Worm (Caenorhabditis elegans): Measurements from ENCODE around the gene cyp-25A6.
"Not testable (repeated sequence)": the region's sequence is repeated elsewhere in the genome, so short reads cannot be mapped to it uniquely, and the experiment has no call there.

DNA sequence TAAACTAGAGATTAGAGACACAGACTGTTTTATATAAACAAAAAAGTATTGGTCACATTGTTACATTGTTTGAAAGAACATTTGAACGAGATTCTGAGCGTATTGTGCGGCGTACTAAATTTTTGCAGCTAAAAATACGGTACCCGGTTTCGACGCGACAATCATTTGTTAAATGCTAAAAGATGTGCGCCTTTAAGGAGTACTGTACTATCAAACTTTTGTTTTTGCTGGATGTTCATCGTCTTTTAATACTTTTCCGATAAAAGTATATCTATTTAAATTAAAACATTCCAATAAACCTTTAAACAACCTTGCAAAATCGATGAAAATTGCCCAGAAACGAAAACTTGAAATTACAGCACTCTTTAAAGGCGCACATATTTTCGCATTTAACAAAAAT lies 538 bp upstream of the cyp-25A6 start, which contains the start of gene K06B9.6:
- TF ChIP-seq med-1 (GFP tag; optimal IDR thresholded peaks at IDR 0.05; ENCODE audit: insufficient read depth); T22C8.4 (GFP tag; IDR thresholded peaks at IDR 0.05): not testable (repeated sequence)

Data from whole organism, midembryonic.